Fruit fly (Drosophila melanogaster): Measurements from ENCODE around the gene SNF4Agamma.

SNF4Agamma gene

DNA sequence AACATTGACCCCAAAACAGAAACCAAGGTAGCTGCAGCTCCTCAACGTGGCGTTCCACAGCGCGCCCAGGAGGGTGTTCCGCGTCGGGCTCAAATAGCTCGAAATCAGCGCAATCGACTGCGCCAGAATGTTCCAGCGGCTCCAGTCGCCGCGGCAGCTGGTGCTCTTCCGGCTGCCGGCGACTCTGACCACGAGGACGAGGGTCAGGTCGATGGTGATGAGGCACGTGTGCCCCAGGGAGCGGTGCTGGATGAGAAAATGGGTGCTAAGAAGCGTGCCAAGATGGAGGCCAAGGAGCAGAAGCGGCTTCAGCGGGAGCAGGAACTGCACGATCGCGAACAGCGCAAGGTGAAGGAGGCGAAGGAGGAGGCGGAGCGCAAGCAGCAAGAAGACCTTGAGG lies 74.8 kb downstream of the SNF4Agamma start:
- no peak for TF ChIP-seq Myc (optimal IDR thresholded peaks at IDR 0.05)
- no peak for TF ChIP-seq GATAd (GFP tag; optimal IDR thresholded peaks at IDR 0.05)
- TF ChIP-seq Hnf4 (GFP tag; optimal IDR thresholded peaks at IDR 0.05), result no peak
- TF ChIP-seq usp (GFP tag; optimal IDR thresholded peaks at IDR 0.05), result no peak
- TF ChIP-seq Dif (GFP tag; optimal IDR thresholded peaks at IDR 0.05; ENCODE audit: partially characterized antibody), result no peak
- TF ChIP-seq Rel (GFP tag; optimal IDR thresholded peaks at IDR 0.05), result no peak
- TF ChIP-seq Rel (tag; optimal IDR thresholded peaks at IDR 0.05), result no peak
- no peak for TF ChIP-seq pan (optimal IDR thresholded peaks at IDR 0.05)
- TF ChIP-seq jim (GFP tag; optimal IDR thresholded peaks at IDR 0.05), result no peak
- no peak for TF ChIP-seq Vsx2 (GFP tag; optimal IDR thresholded peaks at IDR 0.05; ENCODE audit: partially characterized antibody)
- TF ChIP-seq CG32264 (GFP tag; optimal IDR thresholded peaks at IDR 0.05), result no peak
- TF ChIP-seq h (GFP tag; optimal IDR thresholded peaks at IDR 0.05), result no peak
- TF ChIP-seq rgr (GFP tag; optimal IDR thresholded peaks at IDR 0.05), result no peak
- TF ChIP-seq dl (GFP tag; optimal IDR thresholded peaks at IDR 0.05; ENCODE audit: insufficient read depth in 1 of 2, partially characterized antibody in 2 of 2), result no peak
- TF ChIP-seq sv (GFP tag; optimal IDR thresholded peaks at IDR 0.05), result no peak

DNA sequence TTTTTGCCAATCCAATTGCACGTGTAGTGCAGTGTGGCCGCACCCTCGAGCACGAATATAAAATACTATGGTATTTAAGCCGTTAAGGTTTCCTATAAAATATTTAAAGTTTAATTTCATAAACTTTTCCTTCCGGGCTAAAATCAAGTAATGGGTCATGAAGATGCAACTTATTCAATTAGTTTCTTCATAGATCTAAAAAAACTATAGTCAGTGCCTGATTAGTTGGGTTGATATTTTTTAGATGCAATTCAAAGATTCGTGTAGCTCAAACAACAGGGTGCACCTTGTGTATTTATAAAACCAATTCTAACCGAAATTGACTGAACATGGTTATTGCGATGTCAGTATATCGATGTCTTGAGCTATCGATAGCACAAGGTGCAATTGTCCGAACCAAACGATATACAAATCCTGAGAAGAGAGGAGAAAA lies 78.2 kb downstream of the SNF4Agamma start, which contains the start of the genes Smyd5 and Oga:
Gene Smyd5 (minus strand): TSS at position 59 of the 433 bp plus-strand sequence.
Gene Oga (plus strand): TSS at position 345 of the 433 bp plus-strand sequence.
- TF ChIP-seq Mio (GFP tag; optimal IDR thresholded peaks at IDR 0.05) (peak; percentile 14), CG9705 (GFP tag; optimal IDR thresholded peaks at IDR 0.05) (no peak), HLH106 (tag; optimal IDR thresholded peaks at IDR 0.05) (peak; percentile 14), sv (GFP tag; optimal IDR thresholded peaks at IDR 0.05) (peak; percentile 15), Abd-B (GFP tag; optimal IDR thresholded peaks at IDR 0.05) (no peak), Myc (optimal IDR thresholded peaks at IDR 0.05) (peak; percentile 70), GATAd (GFP tag; optimal IDR thresholded peaks at IDR 0.05) (no peak), Vsx2 (GFP tag; optimal IDR thresholded peaks at IDR 0.05; ENCODE audit: partially characterized antibody) (no peak), ey (GFP tag; optimal IDR thresholded peaks at IDR 0.05) (peak; percentile 23), CG32264 (GFP tag; optimal IDR thresholded peaks at IDR 0.05) (no peak), Sp1 (GFP tag; optimal IDR thresholded peaks at IDR 0.05) (peak; percentile 2), foxo (GFP tag; optimal IDR thresholded peaks at IDR 0.05) (peak in 1 of 2 experiments; percentile 29), psq (GFP tag; optimal IDR thresholded peaks at IDR 0.05) (peak; percentile 27), dl (GFP tag; optimal IDR thresholded peaks at IDR 0.05; ENCODE audit: insufficient read depth in 1 of 2, partially characterized antibody in 2 of 2) (no peak)

DNA sequence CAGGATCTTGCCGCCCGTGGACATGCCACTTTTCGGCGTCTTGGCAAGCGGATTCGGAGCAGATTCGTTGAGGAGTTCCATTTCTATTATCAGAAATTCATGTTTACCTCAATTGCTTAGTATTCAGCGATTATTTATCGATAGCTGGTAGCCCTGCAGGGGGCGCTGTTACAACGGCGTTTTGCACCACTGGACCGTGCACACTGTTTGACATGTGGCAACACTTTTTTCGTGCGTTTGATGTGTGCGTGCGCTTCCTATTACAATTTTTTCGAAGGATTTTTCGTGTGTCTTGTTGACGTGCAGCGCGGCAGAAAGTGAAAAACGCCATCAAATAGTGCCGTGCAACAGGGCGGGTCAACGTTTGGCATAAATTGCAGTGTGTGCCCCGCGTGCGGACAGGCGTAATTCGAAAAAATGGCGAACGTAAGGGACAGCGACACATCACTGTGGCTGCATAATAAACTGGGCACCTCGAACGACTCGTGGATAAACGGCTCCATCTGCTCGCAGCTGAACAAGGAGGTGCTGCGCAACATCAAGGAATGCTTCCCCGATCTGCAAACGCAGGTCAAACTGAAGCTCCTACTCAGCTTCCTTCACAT lies 83.0 kb downstream of the SNF4Agamma start, which contains the start of the genes CG3337 and Nelf-A:
Gene CG3337 (minus strand): TSS at position 132 of the 605 bp plus-strand sequence.
Gene Nelf-A (plus strand): TSS at position 252 of the 605 bp plus-strand sequence.
- TF ChIP-seq usp (GFP tag; optimal IDR thresholded peaks at IDR 0.05) (no peak), fru (GFP tag; optimal IDR thresholded peaks at IDR 0.05) (peak; percentile 7), Rel (GFP tag; optimal IDR thresholded peaks at IDR 0.05) (no peak), Rel (tag; optimal IDR thresholded peaks at IDR 0.05) (peak; percentile 46), dl (GFP tag; optimal IDR thresholded peaks at IDR 0.05; ENCODE audit: insufficient read depth in 1 of 2, partially characterized antibody in 2 of 2) (no peak), woc (GFP tag; optimal IDR thresholded peaks at IDR 0.05) (no peak), rgr (GFP tag; optimal IDR thresholded peaks at IDR 0.05) (peak; percentile 79), dmrt93B (GFP tag; optimal IDR thresholded peaks at IDR 0.05) (no peak), CG32264 (GFP tag; optimal IDR thresholded peaks at IDR 0.05) (no peak), psq (GFP tag; optimal IDR thresholded peaks at IDR 0.05) (peak; percentile 35), tai (GFP tag; optimal IDR thresholded peaks at IDR 0.05) (no peak), pan (optimal IDR thresholded peaks at IDR 0.05) (no peak), Abd-B (GFP tag; optimal IDR thresholded peaks at IDR 0.05) (no peak), Hr78 (GFP tag; optimal IDR thresholded peaks at IDR 0.05) (no peak), sage (GFP tag; optimal IDR thresholded peaks at IDR 0.05) (no peak), Jra (GFP tag; optimal IDR thresholded peaks at IDR 0.05) (no peak), CG9705 (GFP tag; optimal IDR thresholded peaks at IDR 0.05) (peak; percentile 65), Vsx2 (GFP tag; optimal IDR thresholded peaks at IDR 0.05; ENCODE audit: partially characterized antibody) (no peak), jim (GFP tag; optimal IDR thresholded peaks at IDR 0.05) (no peak), brk (GFP tag; optimal IDR thresholded peaks at IDR 0.05) (no peak), HLH106 (tag; optimal IDR thresholded peaks at IDR 0.05) (peak; percentile 51), CrebA (GFP tag; optimal IDR thresholded peaks at IDR 0.05; ENCODE audit: borderline replicate concordance) (no peak), sv (GFP tag; optimal IDR thresholded peaks at IDR 0.05) (peak; percentile 71), foxo (GFP tag; optimal IDR thresholded peaks at IDR 0.05) (peak in 1 of 2 experiments; percentile 63), Dfd (GFP tag; optimal IDR thresholded peaks at IDR 0.05) (no peak), Hr83 (GFP tag; optimal IDR thresholded peaks at IDR 0.05; ENCODE audit: poor library complexity, severe bottlenecking) (peak; percentile 90), ey (GFP tag; optimal IDR thresholded peaks at IDR 0.05) (peak; percentile 50), Hnf4 (GFP tag; optimal IDR thresholded peaks at IDR 0.05) (no peak), OdsH (GFP tag; optimal IDR thresholded peaks at IDR 0.05) (no peak), N (GFP tag; optimal IDR thresholded peaks at IDR 0.05) (peak; percentile 48), Dif (GFP tag; optimal IDR thresholded peaks at IDR 0.05; ENCODE audit: partially characterized antibody) (peak; percentile 21), lola (GFP tag; optimal IDR thresholded peaks at IDR 0.05) (no peak), Mio (GFP tag; optimal IDR thresholded peaks at IDR 0.05) (no peak), br (GFP tag; optimal IDR thresholded peaks at IDR 0.05) (peak; percentile 47), Sp1 (GFP tag; optimal IDR thresholded peaks at IDR 0.05) (peak; percentile 36), dsf (GFP tag; optimal IDR thresholded peaks at IDR 0.05; ENCODE audit: borderline replicate concordance) (no peak), h (GFP tag; optimal IDR thresholded peaks at IDR 0.05) (peak; percentile 73), Myc (optimal IDR thresholded peaks at IDR 0.05) (peak; percentile 79), GATAd (GFP tag; optimal IDR thresholded peaks at IDR 0.05) (no peak)
